Worm (Caenorhabditis elegans): ENCODE results near the gene nhr-136.

DNA sequence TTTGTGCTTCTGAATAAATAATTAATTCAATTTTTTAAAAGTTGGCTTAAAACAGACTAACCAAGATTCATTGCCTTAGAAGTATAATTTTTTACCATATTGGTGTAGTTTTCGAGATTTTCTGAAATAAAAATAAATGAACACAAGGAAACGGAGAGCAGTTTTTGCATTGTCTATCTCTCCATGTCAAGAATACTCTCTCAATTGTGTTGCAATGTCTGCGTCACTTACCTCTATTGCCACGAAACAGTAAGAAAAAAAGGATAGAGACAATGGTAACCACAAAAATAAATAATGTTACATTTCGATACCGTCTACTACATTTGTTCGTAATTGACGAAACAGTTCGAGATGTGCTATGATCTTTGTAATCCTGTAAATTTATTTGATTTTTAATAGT, 24.0 kb upstream of the nhr-136 start, which contains the start of gene R07B7.10:
- TF ChIP-seq dmd-4 (tag; optimal IDR thresholded peaks at IDR 0.05), result no peak
- TF ChIP-seq snpc-4 (tag; optimal IDR thresholded peaks at IDR 0.05), result no peak
- TF ChIP-seq ztf-11 (tag; optimal IDR thresholded peaks at IDR 0.05), result no peak
- no peak for TF ChIP-seq mdl-1 (tag; optimal IDR thresholded peaks at IDR 0.05)
- no peak for TF ChIP-seq lin-13 (GFP tag; optimal IDR thresholded peaks at IDR 0.05)
- no peak for TF ChIP-seq mbf-1 (tag; optimal IDR thresholded peaks at IDR 0.05)
- no peak for TF ChIP-seq lsy-2 (tag; optimal IDR thresholded peaks at IDR 0.05)
- no peak for TF ChIP-seq elt-3 (tag; optimal IDR thresholded peaks at IDR 0.05)

Measured in whole organism, L2 larva.